Fruit fly (Drosophila melanogaster): ENCODE data around the gene grp.
A peak's percentile ranks its signal among the peaks of the same experiment; 100 is the strongest.

Gene grp

DNA sequence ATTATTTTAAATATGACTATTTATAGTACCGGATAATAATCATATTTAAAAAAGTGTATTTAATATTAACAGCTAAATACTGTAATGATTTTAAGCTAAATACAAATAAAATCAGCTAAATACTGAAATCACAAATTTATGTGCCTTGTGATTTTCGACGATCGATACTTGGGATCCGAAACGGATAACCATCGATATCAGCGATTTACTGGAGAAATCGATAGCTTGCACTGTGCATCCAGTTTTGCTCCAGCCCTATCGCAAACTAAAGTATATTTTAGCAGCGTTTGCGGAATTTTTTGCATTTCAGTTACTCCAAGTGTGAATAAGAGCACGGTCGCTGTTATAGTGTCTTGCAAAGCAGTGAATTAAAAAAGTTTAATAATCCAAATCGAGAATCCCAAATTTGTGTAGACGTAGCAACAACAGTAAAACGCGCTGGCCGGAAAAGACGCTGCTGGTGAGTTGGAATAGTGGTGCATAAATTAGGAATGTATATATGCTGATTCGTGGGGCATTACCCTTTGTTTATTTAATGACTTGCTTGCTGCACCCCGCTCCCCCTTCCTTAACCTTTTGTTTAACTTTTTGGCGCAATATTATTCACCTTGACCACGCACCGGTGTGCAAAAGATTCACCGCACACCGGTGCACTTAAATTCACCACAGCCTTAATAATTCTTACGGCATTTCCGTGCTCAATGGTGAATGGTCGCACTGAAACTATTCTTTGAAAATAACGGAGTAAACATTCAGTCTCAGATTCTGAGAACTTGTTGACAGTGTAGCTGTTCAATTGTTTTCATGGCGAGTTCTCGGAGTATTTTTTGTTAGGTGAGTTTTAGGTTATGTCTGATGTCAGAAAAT, at the start of gene grp, which contains the start of gene squ:
Gene grp, plus strand, starts transcription at position 238 of the 867 bp plus-strand sequence.
Gene squ, plus strand, starts transcription at position 238 of the 867 bp plus-strand sequence.
- no peak for TF ChIP-seq Met (GFP tag; optimal IDR thresholded peaks at IDR 0.05)
- TF ChIP-seq CG8319 (GFP tag; optimal IDR thresholded peaks at IDR 0.05) = no peak
- peak; percentile 73 for TF ChIP-seq Eip78C (GFP tag)
- peak; percentile 63 for TF ChIP-seq CG6854 (GFP tag; optimal IDR thresholded peaks at IDR 0.05)
- TF ChIP-seq fkh (GFP tag; optimal IDR thresholded peaks at IDR 0.05) = peak; percentile 84
- TF ChIP-seq CG1621 (tag; optimal IDR thresholded peaks at IDR 0.05) = peak; percentile 44
- peak; percentile 32 for TF ChIP-seq esn (GFP tag; optimal IDR thresholded peaks at IDR 0.05)
- no peak for TF ChIP-seq CG6276 (GFP tag; optimal IDR thresholded peaks at IDR 0.05)
- no peak for TF ChIP-seq acj6 (GFP tag; optimal IDR thresholded peaks at IDR 0.05)
- TF ChIP-seq ss (GFP tag; optimal IDR thresholded peaks at IDR 0.05) = peak; percentile 41 to 58
- TF ChIP-seq Sox14 (GFP tag; optimal IDR thresholded peaks at IDR 0.05) = peak; percentile 64
- TF ChIP-seq CG34406 (GFP tag; optimal IDR thresholded peaks at IDR 0.05) = no peak
- no peak for TF ChIP-seq CG11294 (GFP tag; IDR thresholded peaks at IDR 0.05)
- TF ChIP-seq Eip75B (GFP tag; optimal IDR thresholded peaks at IDR 0.05) = peak; percentile 9
- TF ChIP-seq Sox102F (GFP tag; optimal IDR thresholded peaks at IDR 0.05) = no peak
- TF ChIP-seq CG9139 (GFP tag; optimal IDR thresholded peaks at IDR 0.05) = peak; percentile 22
- peak; percentile 14; the same call in 1 of the 3 replicates for TF ChIP-seq CG8119 (GFP tag; IDR thresholded peaks at IDR 0.05)

DNA sequence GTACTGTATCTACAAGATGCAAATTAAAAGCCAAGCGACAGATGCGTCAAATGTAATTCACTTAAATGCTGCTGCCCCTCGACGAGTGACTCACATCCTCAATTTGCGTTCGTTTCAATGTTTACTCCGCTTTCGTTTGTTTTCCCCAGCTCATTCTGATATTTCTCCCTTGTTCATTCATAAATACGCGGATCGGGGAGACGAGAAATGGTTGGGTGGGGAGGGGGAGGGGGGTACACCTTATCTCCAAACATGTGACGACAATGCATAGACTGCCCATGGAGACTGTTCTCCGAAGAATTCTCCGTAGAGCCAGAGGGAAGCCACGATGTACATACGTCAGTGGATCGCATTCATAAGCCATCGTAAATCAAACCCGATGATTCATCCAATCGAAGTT, 42.5 kb upstream of the grp start:
- TF ChIP-seq CG10669 (GFP tag; optimal IDR thresholded peaks at IDR 0.05) (no peak), eg (GFP tag; IDR thresholded peaks at IDR 0.05) (peak; percentile 40; the same call in 1 of the 3 replicates), CG6854 (GFP tag; optimal IDR thresholded peaks at IDR 0.05) (peak; percentile 6), CG6163 (GFP tag; IDR thresholded peaks at IDR 0.05) (peak; percentile 51; the same call in 2 of the 3 replicates), fkh (GFP tag; optimal IDR thresholded peaks at IDR 0.05) (peak; percentile 47)

DNA sequence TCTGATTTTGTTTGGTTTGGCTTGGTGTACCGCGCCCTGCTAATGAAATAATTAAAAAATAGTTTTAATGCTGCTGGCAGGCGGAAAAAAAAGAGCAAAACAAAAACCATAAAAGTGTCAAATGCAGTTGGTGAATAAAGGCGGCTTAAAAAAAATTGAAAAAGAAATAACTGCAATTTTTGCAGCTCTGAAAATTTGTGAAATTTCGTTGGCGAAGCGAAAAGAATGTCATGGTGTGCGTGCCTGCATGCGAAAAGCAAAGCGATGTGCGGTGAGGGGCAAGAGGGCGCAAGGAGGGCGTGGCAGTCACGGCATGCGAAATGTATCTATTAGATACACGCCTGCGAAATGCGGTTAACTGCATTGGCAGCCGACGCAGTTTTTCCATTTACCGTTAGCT, 41.5 kb upstream of the grp start:
- peak in 1 of 2 experiments; percentile 31 for TF ChIP-seq ss (GFP tag; optimal IDR thresholded peaks at IDR 0.05)
- TF ChIP-seq Gug (GFP tag; IDR thresholded peaks at IDR 0.05) = 0 out of 2 replicates have a peak, but pooled peaks have one; percentile 24
- no peak for TF ChIP-seq achi (GFP tag; optimal IDR thresholded peaks at IDR 0.05)
- TF ChIP-seq Ets96B (tag; optimal IDR thresholded peaks at IDR 0.05) = no peak

DNA sequence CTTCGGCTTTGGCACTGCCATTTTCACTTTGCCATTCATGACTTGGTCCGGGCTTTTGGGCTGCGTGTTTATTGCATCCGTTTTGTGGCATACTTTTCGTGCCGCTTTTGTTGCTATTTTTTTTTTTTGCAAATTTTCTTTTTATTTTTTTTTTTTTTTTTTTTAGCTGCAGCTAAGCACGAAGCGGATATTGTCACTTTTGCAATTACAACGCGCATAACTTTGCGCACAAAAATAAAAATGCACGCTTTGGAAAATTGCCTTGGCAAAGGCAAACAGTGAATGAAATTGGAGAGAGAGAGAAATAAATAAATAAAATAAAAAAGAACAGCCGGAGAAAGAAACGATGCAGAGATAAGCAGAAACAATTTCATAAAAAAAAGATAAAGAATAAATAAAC, 39.0 kb upstream of the grp start:
- peak; percentile 44; the same call in 1 of the 2 replicates for TF ChIP-seq CG15336 (GFP tag; IDR thresholded peaks at IDR 0.05)
- TF ChIP-seq CG8119 (GFP tag; IDR thresholded peaks at IDR 0.05) = peak; percentile 43; the same call in 2 of the 3 replicates
- no peak for TF ChIP-seq Hr38 (GFP tag; optimal IDR thresholded peaks at IDR 0.05)
- TF ChIP-seq eg (GFP tag; IDR thresholded peaks at IDR 0.05) = peak; percentile 55; the same call in 1 of the 3 replicates
- TF ChIP-seq Lpt (GFP tag; optimal IDR thresholded peaks at IDR 0.05) = peak; percentile 19
- TF ChIP-seq Smox (GFP tag; optimal IDR thresholded peaks at IDR 0.05) = no peak
- TF ChIP-seq Sox15 (GFP tag; optimal IDR thresholded peaks at IDR 0.05) = no peak

DNA sequence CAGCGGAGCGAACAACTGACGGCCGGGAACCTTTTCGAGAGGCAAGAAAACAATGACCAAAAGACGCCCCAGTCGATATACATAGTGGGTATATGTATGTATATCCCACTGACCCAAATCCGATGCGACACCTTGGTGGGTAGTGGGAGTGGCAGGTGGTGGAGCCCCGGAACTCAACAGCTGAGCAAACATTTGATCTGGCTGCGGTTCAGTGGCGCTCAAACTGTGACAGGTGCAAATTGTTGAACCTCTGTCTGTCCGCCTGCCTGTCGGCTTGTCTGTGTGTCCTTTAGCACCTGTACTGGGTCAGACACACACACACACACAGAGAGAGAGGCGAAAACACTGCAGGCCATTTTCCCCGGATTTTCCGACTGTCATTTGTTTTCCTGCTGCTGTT, 36.4 kb upstream of the grp start:
- TF ChIP-seq fkh (GFP tag; optimal IDR thresholded peaks at IDR 0.05) = peak; percentile 11
- no peak for TF ChIP-seq esn (GFP tag; optimal IDR thresholded peaks at IDR 0.05)

DNA sequence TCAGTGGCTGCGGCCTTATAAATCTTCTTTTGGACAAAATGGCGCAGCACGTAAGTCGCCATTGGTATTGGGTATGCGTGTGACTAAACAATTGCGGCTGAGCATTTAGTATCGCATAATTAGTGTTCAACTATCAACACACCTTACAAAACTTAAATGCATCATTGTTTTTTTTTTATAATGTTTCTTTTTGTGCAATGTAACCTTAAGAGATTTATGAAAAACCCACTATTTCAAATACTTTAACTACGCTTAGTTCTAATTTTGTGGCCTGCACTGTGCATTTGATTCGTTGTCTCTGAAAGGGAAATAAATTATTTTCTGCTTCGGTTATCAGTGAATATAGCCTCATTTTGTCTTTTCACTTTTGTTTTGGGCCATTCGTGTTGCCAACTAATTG, 35.9 kb upstream of the grp start:
- TF ChIP-seq acj6 (GFP tag; optimal IDR thresholded peaks at IDR 0.05) (peak; percentile 67), CG8632 (GFP tag; optimal IDR thresholded peaks at IDR 0.05) (peak; percentile 59), CG8119 (GFP tag; IDR thresholded peaks at IDR 0.05) (peak; percentile 77; the same call in 2 of the 3 replicates), dac (GFP tag; optimal IDR thresholded peaks at IDR 0.05) (peak; percentile 3), Hr4 (GFP tag; optimal IDR thresholded peaks at IDR 0.05) (peak; percentile 46), CG1621 (tag; optimal IDR thresholded peaks at IDR 0.05) (peak; percentile 38), Ets96B (tag; optimal IDR thresholded peaks at IDR 0.05) (peak; percentile 32), svp (GFP tag) (peak; percentile 79), Eip75B (GFP tag; optimal IDR thresholded peaks at IDR 0.05) (peak; percentile 65), Sox102F (GFP tag; optimal IDR thresholded peaks at IDR 0.05) (peak; percentile 71), CG3032 (tag; optimal IDR thresholded peaks at IDR 0.05) (peak; percentile 33), Sox15 (GFP tag; optimal IDR thresholded peaks at IDR 0.05) (peak; percentile 42), CG11902 (GFP tag; optimal IDR thresholded peaks at IDR 0.05) (peak; percentile 43), dsx (GFP tag; optimal IDR thresholded peaks at IDR 0.05; ENCODE audit: poor library complexity, severe bottlenecking) (no peak), Eip93F (GFP tag; optimal IDR thresholded peaks at IDR 0.05) (no peak), fd85E (GFP tag; optimal IDR thresholded peaks at IDR 0.05) (no peak), CG4318 (GFP tag; optimal IDR thresholded peaks at IDR 0.05) (peak; percentile 18), CG16779 (tag; optimal IDR thresholded peaks at IDR 0.05) (no peak)

All from whole organism, prepupa.